Worm (Caenorhabditis elegans): ENCODE results near the gene pho-11.
A peak's percentile ranks its signal among the peaks of the same experiment; 100 is the strongest.

pho-11 gene

DNA sequence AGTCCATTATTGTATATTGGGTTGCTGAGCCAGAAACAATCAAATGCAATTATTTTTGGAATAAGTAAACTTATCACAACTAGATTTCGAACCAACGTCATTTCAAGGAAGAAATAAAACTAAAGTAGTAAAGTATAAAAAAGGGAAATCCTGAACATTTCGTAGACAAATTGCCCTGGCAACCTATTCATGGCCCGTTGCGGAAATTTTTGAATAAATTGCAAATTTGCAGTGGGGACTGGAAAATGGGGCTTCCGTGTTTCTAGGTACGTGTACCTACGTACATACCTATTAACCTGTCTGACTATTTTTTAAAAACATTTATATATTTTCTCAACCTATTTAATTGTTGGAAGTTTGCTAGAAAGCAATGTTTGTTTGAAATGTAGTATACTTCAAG is 16.6 kb upstream of the pho-11 start, which contains the start of gene F26C11.3:
TSS of gene F26C11.3 (minus strand) at position 101 of the 400 bp plus-strand sequence.
- TF ChIP-seq lsy-12 (tag; optimal IDR thresholded peaks at IDR 0.05) (no peak), elt-2 (tag; optimal IDR thresholded peaks at IDR 0.05) (no peak), nhr-28 (tag; optimal IDR thresholded peaks at IDR 0.05) (no peak), ceh-28 (tag; optimal IDR thresholded peaks at IDR 0.05) (no peak), snpc-4 (tag; optimal IDR thresholded peaks at IDR 0.05) (no peak), aly-2 (tag; optimal IDR thresholded peaks at IDR 0.05) (no peak), lin-15B (tag; optimal IDR thresholded peaks at IDR 0.05) (no peak)

DNA sequence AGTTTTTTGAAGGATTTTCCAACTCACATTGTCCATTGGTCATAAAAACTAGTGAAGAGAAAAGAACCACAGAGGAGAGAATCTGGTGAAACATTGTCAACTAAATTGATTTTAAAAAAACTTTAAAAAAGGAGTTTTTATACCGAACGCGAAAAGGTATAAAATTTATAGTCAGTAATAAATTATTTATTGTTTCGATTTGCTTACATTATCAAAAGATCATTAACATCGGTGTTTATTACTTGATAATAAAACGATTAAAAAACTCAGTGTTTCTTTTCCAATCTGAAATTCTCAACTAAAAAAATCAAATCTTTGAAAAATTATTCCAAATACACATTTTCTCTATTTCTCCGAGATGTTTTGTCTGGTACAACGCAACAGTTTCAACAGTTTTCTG is 15.5 kb upstream of the pho-11 start, which contains the start of gene F26C11.4:
TSS of gene F26C11.4 (minus strand) at position 101 of the 400 bp plus-strand sequence.
- TF ChIP-seq fos-1 (tag; optimal IDR thresholded peaks at IDR 0.05) = no peak

DNA sequence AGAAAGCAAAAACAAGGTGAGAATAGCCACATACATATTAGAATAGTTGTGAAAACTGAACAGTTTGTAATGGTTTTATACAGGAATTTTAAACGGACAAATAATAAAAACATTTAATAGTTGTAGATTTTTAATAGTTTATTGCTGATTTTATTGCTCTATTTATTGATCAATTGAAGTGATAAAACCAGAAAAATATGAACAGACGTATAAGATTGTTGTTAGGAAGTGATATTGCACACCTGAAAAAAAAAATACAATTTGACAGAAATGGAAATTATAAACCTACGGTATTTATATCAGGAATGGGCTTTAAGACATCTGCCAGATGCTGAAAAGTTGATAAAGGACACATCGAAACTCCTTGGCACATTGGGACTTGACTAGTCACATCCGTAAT is 13.7 kb upstream of the pho-11 start, which contains the start of gene C05C10.8:
TSS of gene C05C10.8 (minus strand) at position 101 of the 400 bp plus-strand sequence.
- TF ChIP-seq tbx-2 (tag; optimal IDR thresholded peaks at IDR 0.05) (no peak), skn-1 (tag; optimal IDR thresholded peaks at IDR 0.05) (no peak), fos-1 (tag; optimal IDR thresholded peaks at IDR 0.05) (no peak), ceh-9 (tag; optimal IDR thresholded peaks at IDR 0.05) (no peak), aly-2 (tag; optimal IDR thresholded peaks at IDR 0.05) (no peak), mml-1 (tag; optimal IDR thresholded peaks at IDR 0.05) (no peak), eor-1 (tag; optimal IDR thresholded peaks at IDR 0.05) (no peak), hmg-11 (tag; optimal IDR thresholded peaks at IDR 0.05) (no peak), lin-39 (tag; optimal IDR thresholded peaks at IDR 0.05) (no peak), elt-2 (tag; optimal IDR thresholded peaks at IDR 0.05) (no peak), ztf-4 (tag; optimal IDR thresholded peaks at IDR 0.05) (no peak), nhr-12 (tag; optimal IDR thresholded peaks at IDR 0.05) (no peak), unc-39 (tag; optimal IDR thresholded peaks at IDR 0.05) (no peak)

DNA sequence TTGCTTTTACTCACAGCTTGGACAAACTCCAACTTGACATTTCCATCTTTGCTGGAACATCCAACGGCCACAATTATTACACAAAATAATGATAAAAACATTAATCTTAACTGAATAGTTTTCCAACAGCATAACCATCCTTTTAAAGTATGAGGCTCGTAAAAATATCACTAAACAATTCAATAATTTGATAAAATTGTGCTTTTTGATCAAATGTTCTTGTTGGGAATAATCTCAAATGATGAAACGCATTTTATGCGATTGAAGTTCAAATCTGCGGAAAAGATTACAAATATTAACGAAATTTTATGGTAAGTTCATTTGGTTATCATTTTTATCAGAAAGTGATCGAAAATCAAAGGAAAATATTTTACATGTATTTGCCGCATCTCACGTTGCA is 11.2 kb upstream of the pho-11 start, which contains the start of gene pho-10:
TSS of gene pho-10 (minus strand) at position 101 of the 400 bp plus-strand sequence.
- TF ChIP-seq lin-39 (tag; optimal IDR thresholded peaks at IDR 0.05) (no peak), nhr-28 (tag; optimal IDR thresholded peaks at IDR 0.05) (no peak), nhr-76 (tag; optimal IDR thresholded peaks at IDR 0.05) (no peak), fkh-2 (tag; optimal IDR thresholded peaks at IDR 0.05) (no peak)

DNA sequence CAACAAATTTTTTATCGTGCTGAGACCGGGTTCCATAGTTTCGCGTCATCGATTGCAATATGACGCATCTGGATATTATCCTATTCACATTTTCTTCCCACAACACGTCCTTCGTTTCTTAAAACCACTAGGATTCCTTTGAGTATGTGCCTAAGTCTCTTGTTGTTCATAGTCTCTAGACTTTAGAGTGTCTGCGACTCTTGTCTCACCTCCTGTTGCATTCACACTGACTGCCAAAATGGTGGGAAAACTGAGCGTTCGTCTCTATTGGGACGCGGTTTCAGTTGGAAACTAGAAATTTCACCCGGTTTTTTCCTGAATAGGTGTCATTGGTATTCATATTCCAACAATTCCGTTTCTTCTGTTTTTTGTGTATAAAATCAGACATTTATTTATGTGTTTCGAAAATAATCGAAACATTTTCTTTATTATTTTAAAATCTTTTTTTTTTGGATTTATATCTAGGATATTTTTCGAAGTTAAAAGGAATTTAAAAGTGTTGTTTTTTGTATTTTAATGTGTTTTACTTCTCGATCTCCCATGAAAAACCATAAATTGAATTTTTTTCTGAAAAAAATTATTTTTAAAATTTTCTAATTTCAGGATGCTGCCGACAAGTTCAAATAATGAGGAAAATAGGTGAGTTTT is 9.9 kb upstream of the pho-11 start, which contains the start of gene C05C10.2:
TSS of gene C05C10.2 (plus strand) at position 598 of the 648 bp plus-strand sequence.
- TF ChIP-seq ceh-82 (tag; optimal IDR thresholded peaks at IDR 0.05) (no peak), nfya-1 (tag; optimal IDR thresholded peaks at IDR 0.05; ENCODE audit: insufficient read depth) (peak; percentile 35)

DNA sequence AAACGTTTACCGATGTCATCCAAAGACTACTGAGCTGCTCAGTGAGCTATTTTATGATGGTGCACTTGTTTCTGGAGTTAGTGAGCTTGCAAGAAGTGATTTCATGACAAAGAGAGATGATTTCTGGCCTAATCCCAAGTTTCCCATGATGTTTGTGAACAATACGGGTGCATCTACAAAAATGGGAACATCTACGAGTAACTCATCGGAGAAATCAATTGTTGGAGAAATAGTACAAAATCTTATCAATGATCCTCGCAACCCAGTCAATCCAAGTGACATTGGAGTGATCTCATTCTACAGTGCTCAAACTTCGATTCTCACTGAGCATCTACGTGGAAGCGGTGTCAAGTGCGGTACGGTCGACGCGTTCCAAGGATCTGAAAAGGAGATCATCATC is 3.2 kb upstream of the pho-11 start:
- TF ChIP-seq ztf-4 (tag; optimal IDR thresholded peaks at IDR 0.05) (no peak), lsy-12 (tag; optimal IDR thresholded peaks at IDR 0.05) (no peak), nhr-25 (tag; optimal IDR thresholded peaks at IDR 0.05) (no peak), nhr-237 (tag; optimal IDR thresholded peaks at IDR 0.05) (no peak), R02D3.7 (tag; optimal IDR thresholded peaks at IDR 0.05) (no peak), unc-39 (tag; optimal IDR thresholded peaks at IDR 0.05) (no peak), nhr-12 (tag; optimal IDR thresholded peaks at IDR 0.05) (no peak), nhr-76 (tag; optimal IDR thresholded peaks at IDR 0.05) (no peak), snpc-4 (tag; optimal IDR thresholded peaks at IDR 0.05) (no peak), zag-1 (tag; optimal IDR thresholded peaks at IDR 0.05) (no peak), lin-39 (tag; optimal IDR thresholded peaks at IDR 0.05) (no peak), ama-1 (optimal IDR thresholded peaks at IDR 0.05) (no peak), lin-15B (tag; optimal IDR thresholded peaks at IDR 0.05) (no peak), unc-62 (GFP tag; optimal IDR thresholded peaks at IDR 0.05) (no peak)

DNA sequence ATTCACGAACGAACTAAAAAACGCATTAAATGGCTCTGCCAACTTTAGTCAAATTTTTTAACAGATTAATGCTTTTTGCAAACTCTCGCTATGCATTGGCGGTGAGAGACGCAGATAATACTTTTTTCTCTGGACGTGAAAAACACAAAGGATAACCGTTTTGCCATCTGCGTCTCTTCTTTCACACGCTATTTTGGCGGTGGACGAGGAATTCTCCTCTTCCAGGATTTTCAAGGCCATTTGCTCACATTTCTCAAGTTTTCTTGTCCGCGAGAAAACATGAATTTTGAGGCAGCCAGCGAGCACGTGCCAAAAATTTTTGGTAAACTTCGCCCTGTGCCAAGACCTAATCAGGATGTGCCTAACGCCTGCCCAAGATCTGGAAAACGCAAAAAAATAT is 637 bp upstream of the pho-11 start:
- no peak for TF ChIP-seq ceh-28 (tag; optimal IDR thresholded peaks at IDR 0.05)
- peak; percentile 78 for TF ChIP-seq lin-15B (tag; optimal IDR thresholded peaks at IDR 0.05)
- no peak for TF ChIP-seq nhr-67 (tag; optimal IDR thresholded peaks at IDR 0.05)
- TF ChIP-seq lin-39 (tag; optimal IDR thresholded peaks at IDR 0.05) = no peak
- TF ChIP-seq pha-4 (tag; optimal IDR thresholded peaks at IDR 0.05) = no peak
- TF ChIP-seq ceh-82 (tag; optimal IDR thresholded peaks at IDR 0.05) = no peak
- peak; percentile 9 for TF ChIP-seq nhr-43 (tag; optimal IDR thresholded peaks at IDR 0.05; ENCODE audit: poor library complexity, severe bottlenecking)
- no peak for TF ChIP-seq nhr-23 (tag; optimal IDR thresholded peaks at IDR 0.05)
- peak; percentile 59 for TF ChIP-seq hmg-11 (tag; optimal IDR thresholded peaks at IDR 0.05)
- TF ChIP-seq nfya-1 (tag; optimal IDR thresholded peaks at IDR 0.05; ENCODE audit: insufficient read depth) = peak; percentile 47
- TF ChIP-seq nhr-11 (tag; optimal IDR thresholded peaks at IDR 0.05) = peak; percentile 49

Measured in whole organism, L3 larva.